Fruit fly (Drosophila melanogaster) whole organism, wandering third instar larva: ENCODE data around the gene CG44001.

Experiments
- Abd-B ChIP-seq: fragments of >200 bp; optimal IDR thresholded peaks from 2 replicates; lab custom pipeline; 2017; ENCODE audit warnings: missing biosample characterization, missing genetic modification characterization
- CG32264 ChIP-seq: fragments of 200-800 bp; sonication (Bioruptor generic); optimal IDR thresholded peaks from 2 replicates; lab custom pipeline; 2016; ENCODE audit warnings: missing biosample characterization, missing genetic modification characterization
- CG9705 ChIP-seq: fragments of 200-800 bp; sonication (Bioruptor generic); optimal IDR thresholded peaks from 2 replicates; lab custom pipeline; 2018; ENCODE audit warnings: missing biosample characterization, mild to moderate bottlenecking, missing genetic modification characterization
- CrebA ChIP-seq: fragments of 200-800 bp; sonication (Bioruptor generic); optimal IDR thresholded peaks from 2 replicates; lab custom pipeline; 2016; ENCODE audit warnings: missing biosample characterization, mild to moderate bottlenecking, missing genetic modification characterization, borderline replicate concordance
- Dfd ChIP-seq: fragments of >200 bp; optimal IDR thresholded peaks from 2 replicates; lab custom pipeline; 2017; ENCODE audit warnings: missing biosample characterization, missing genetic modification characterization
- Dif ChIP-seq: fragments of 200-275, 200-300 bp; sonication (Bioruptor generic); optimal IDR thresholded peaks from 2 replicates; lab custom pipeline; 2018; ENCODE audit warnings: missing biosample characterization, missing genetic modification characterization; ENCODE audit not compliant: partially characterized antibody
- GATAd ChIP-seq: sonication (Bioruptor generic); optimal IDR thresholded peaks from 2 replicates; lab custom pipeline; 2016; ENCODE audit warnings: missing biosample characterization, missing genetic modification characterization
- HLH106 ChIP-seq: fragments of 200-800 bp; optimal IDR thresholded peaks from 3 replicates; lab custom pipeline; 2019; ENCODE audit warnings: missing biosample characterization, mild to moderate bottlenecking, missing genetic modification characterization, moderate library complexity
- Hnf4 ChIP-seq: fragments of 200-800 bp; sonication (Bioruptor generic); optimal IDR thresholded peaks from 2 replicates; lab custom pipeline; 2016; ENCODE audit warnings: missing biosample characterization, mild to moderate bottlenecking, missing genetic modification characterization
- Hr78 ChIP-seq: fragments of >200 bp; optimal IDR thresholded peaks from 2 replicates; lab custom pipeline; 2017; ENCODE audit warnings: missing biosample characterization, missing genetic modification characterization
- Hr83 ChIP-seq: fragments of 200-300 bp; sonication (Bioruptor generic); optimal IDR thresholded peaks from 2 replicates; lab custom pipeline; 2016; ENCODE audit warnings: missing biosample characterization, mild to moderate bottlenecking, missing genetic modification characterization, moderate library complexity; ENCODE audit not compliant: poor library complexity, severe bottlenecking
- Jra ChIP-seq: sonication (Bioruptor generic); optimal IDR thresholded peaks from 2 replicates; lab custom pipeline; 2016; ENCODE audit warnings: missing biosample characterization, missing genetic modification characterization
- Mio ChIP-seq: sonication (Bioruptor generic); optimal IDR thresholded peaks from 2 replicates; lab custom pipeline; 2016; ENCODE audit warnings: missing biosample characterization, missing genetic modification characterization
- Myc ChIP-seq: fragments of >200 bp; optimal IDR thresholded peaks from 2 replicates; lab custom pipeline; 2017
- N ChIP-seq: fragments of >200 bp; optimal IDR thresholded peaks from 2 replicates; lab custom pipeline; 2018; ENCODE audit warnings: missing biosample characterization, missing external identifiers, missing genetic modification characterization
- OdsH ChIP-seq: fragments of 200-800 bp; sonication (Bioruptor generic); optimal IDR thresholded peaks from 2 replicates; lab custom pipeline; 2016; ENCODE audit warnings: missing biosample characterization, mild to moderate bottlenecking, missing genetic modification characterization
- Rel ChIP-seq, 2 experiments: fragments of 200-800 bp; sonication (Bioruptor generic) in 1 of 2; optimal IDR thresholded peaks; 2 replicates in 1 of 2; 3 replicates in 1 of 2; lab custom pipeline; 2016 to 2019; ENCODE audit warnings: mild to moderate bottlenecking in 2 of 2, missing biosample characterization in 2 of 2, missing genetic modification characterization in 2 of 2, moderate library complexity in 1 of 2
- Sp1 ChIP-seq: fragments of 200-800 bp; sonication (Bioruptor generic); optimal IDR thresholded peaks from 3 replicates; lab custom pipeline; 2019; ENCODE audit warnings: missing biosample characterization, mild to moderate bottlenecking, missing genetic modification characterization, moderate library complexity
- Vsx2 ChIP-seq: fragments of 200-300, 225-300 bp; sonication (Bioruptor generic); optimal IDR thresholded peaks from 2 replicates; lab custom pipeline; 2018; ENCODE audit warnings: missing biosample characterization, missing genetic modification characterization; ENCODE audit not compliant: partially characterized antibody
- br ChIP-seq: fragments of 200-800 bp; sonication (Bioruptor generic); optimal IDR thresholded peaks from 2 replicates; lab custom pipeline; 2016; ENCODE audit warnings: missing biosample characterization, missing genetic modification characterization
- brk ChIP-seq: fragments of 200-800 bp; sonication (Bioruptor generic); optimal IDR thresholded peaks from 2 replicates; lab custom pipeline; 2016; ENCODE audit warnings: missing biosample characterization, mild to moderate bottlenecking, missing genetic modification characterization
- dl ChIP-seq, 2 experiments: fragments of 175-275, 200-275 bp in 1 of 2; fragments of 200-275 bp in 1 of 2; sonication (Bioruptor generic); optimal IDR thresholded peaks; lab custom pipeline; 2018; ENCODE audit warnings: mild to moderate bottlenecking in 2 of 2, missing biosample characterization in 2 of 2, missing genetic modification characterization in 2 of 2, moderate library complexity in 2 of 2; ENCODE audit not compliant: partially characterized antibody in 2 of 2, insufficient read depth in 1 of 2
- dmrt93B ChIP-seq: fragments of 200-800 bp; sonication (Bioruptor generic); optimal IDR thresholded peaks from 2 replicates; lab custom pipeline; 2018; ENCODE audit warnings: missing biosample characterization, mild to moderate bottlenecking, missing genetic modification characterization
- dsf ChIP-seq: sonication (Bioruptor generic); optimal IDR thresholded peaks from 2 replicates; lab custom pipeline; 2016; ENCODE audit warnings: missing biosample characterization, missing genetic modification characterization, borderline replicate concordance
- ey ChIP-seq: fragments of 200-800 bp; sonication (Bioruptor generic); optimal IDR thresholded peaks from 2 replicates; lab custom pipeline; 2016; ENCODE audit warnings: missing biosample characterization, missing genetic modification characterization
- foxo ChIP-seq, 2 experiments: fragments of 200-800 bp; sonication (Bioruptor generic); optimal IDR thresholded peaks; 2 replicates in 1 of 2; 3 replicates in 1 of 2; lab custom pipeline; 2016 to 2017; ENCODE audit warnings: missing biosample characterization in 2 of 2, missing genetic modification characterization in 2 of 2
- fru ChIP-seq: fragments of 200-800 bp; sonication (Bioruptor generic); optimal IDR thresholded peaks from 3 replicates; lab custom pipeline; 2016; ENCODE audit warnings: missing biosample characterization, mild to moderate bottlenecking, missing genetic modification characterization
- h ChIP-seq: fragments of 200-800 bp; sonication (Bioruptor generic); optimal IDR thresholded peaks from 3 replicates; lab custom pipeline; 2016; ENCODE audit warnings: missing biosample characterization, mild to moderate bottlenecking, missing genetic modification characterization
- jim ChIP-seq: fragments of 175-275, 200-325 bp; sonication (Bioruptor generic); optimal IDR thresholded peaks from 2 replicates; lab custom pipeline; 2016; ENCODE audit warnings: missing biosample characterization, mild to moderate bottlenecking, missing genetic modification characterization
- lola ChIP-seq: fragments of >200 bp; optimal IDR thresholded peaks from 2 replicates; lab custom pipeline; 2017; ENCODE audit warnings: missing biosample characterization, missing genetic modification characterization
- pan ChIP-seq: fragments of >200 bp; optimal IDR thresholded peaks from 2 replicates; lab custom pipeline; 2017
- psq ChIP-seq: fragments of 200-800 bp; sonication (Bioruptor generic); optimal IDR thresholded peaks from 3 replicates; lab custom pipeline; 2017; ENCODE audit warnings: missing biosample characterization, mild to moderate bottlenecking, missing genetic modification characterization, moderate library complexity
- rgr ChIP-seq: fragments of 200-800 bp; sonication (Bioruptor generic); optimal IDR thresholded peaks from 3 replicates; lab custom pipeline; 2016; ENCODE audit warnings: missing biosample characterization, mild to moderate bottlenecking, missing genetic modification characterization
- sage ChIP-seq: fragments of 200-800 bp; sonication (Bioruptor generic); optimal IDR thresholded peaks from 2 replicates; lab custom pipeline; 2016; ENCODE audit warnings: missing biosample characterization, mild to moderate bottlenecking, missing genetic modification characterization
- sv ChIP-seq: fragments of 200-800 bp; sonication (Bioruptor generic); optimal IDR thresholded peaks from 3 replicates; lab custom pipeline; 2016; ENCODE audit warnings: missing biosample characterization, missing genetic modification characterization
- tai ChIP-seq: sonication (Bioruptor generic); optimal IDR thresholded peaks from 2 replicates; lab custom pipeline; 2016; ENCODE audit warnings: missing biosample characterization, missing genetic modification characterization
- usp ChIP-seq: fragments of >200 bp; optimal IDR thresholded peaks from 2 replicates; lab custom pipeline; 2017; ENCODE audit warnings: missing biosample characterization, missing genetic modification characterization
- woc ChIP-seq: sonication (Bioruptor generic); optimal IDR thresholded peaks from 2 replicates; lab custom pipeline; 2016; ENCODE audit warnings: missing biosample characterization, mild to moderate bottlenecking, missing genetic modification characterization

The CG44001 gene

DNA sequence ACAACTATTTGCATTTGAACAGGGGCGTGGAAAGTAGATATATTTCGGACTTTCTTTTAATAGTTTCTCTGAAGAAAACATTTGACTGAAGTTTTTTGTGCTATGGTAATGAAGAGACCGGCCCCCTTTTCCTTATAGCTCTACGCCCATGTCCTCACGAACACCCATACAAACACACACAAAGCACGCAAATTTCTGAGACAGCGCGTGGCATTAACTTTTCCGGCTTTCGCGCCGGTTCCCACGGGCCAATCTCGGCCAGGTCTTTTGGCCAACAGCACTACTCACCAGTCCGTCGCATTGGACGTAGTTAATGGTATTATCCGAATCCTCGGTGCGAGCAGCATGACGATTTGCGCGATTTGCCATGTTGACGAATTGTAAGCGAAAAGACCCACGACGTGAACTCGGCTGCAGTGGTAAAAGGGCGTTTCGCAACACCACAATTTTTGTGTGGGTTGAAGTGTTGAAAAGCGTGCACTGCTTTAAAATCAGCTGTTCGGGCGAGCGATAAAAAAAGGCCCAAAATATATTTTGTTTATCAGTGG, 9.4 kb downstream of the CG44001 start, which contains the start of gene senju:
senju (plus strand) TSS at position 477 of the 548 bp plus-strand sequence.
- peak; percentile 89 for TF ChIP-seq OdsH (GFP tag; lab: Kevin White, UChicago)
- no peak for TF ChIP-seq tai
- TF ChIP-seq h (GFP tag; lab: Kevin White, UChicago) = peak; percentile 93
- peak; percentile 91 for TF ChIP-seq Jra (GFP tag; lab: Kevin White, UChicago)
- peak; percentile 90 for TF ChIP-seq rgr (GFP tag; lab: Kevin White, UChicago)
- TF ChIP-seq dsf (GFP tag; lab: Kevin White, UChicago) = peak; percentile 73
- peak; percentile 59 for TF ChIP-seq HLH106
- peak; percentile 92 for TF ChIP-seq ey
- no peak for TF ChIP-seq brk (GFP tag; lab: Kevin White, UChicago)
- peak; percentile 75 for TF ChIP-seq sv (GFP tag; lab: Kevin White, UChicago)
- TF ChIP-seq Hnf4 (GFP tag; lab: Kevin White, UChicago) = peak; percentile 91
- TF ChIP-seq N (GFP tag; lab: Kevin White, UChicago) = no peak
- TF ChIP-seq Dfd (GFP tag; lab: Kevin White, UChicago) = no peak
- peak; percentile 67 for TF ChIP-seq CG9705 (GFP tag; lab: Kevin White, UChicago)
- TF ChIP-seq fru = peak; percentile 90
- peak; percentile 82 for TF ChIP-seq psq (GFP tag; lab: Kevin White, UChicago)
- no peak for TF ChIP-seq Abd-B (GFP tag; lab: Kevin White, UChicago)
- peak; percentile 25 for TF ChIP-seq CG32264
- TF ChIP-seq Sp1 (GFP tag; lab: Kevin White, UChicago) = peak; percentile 79
- peak; percentile 43 for TF ChIP-seq jim (GFP tag; lab: Kevin White, UChicago)
- TF ChIP-seq GATAd (GFP tag; lab: Kevin White, UChicago) = no peak
- TF ChIP-seq Mio (GFP tag; lab: Kevin White, UChicago) = peak; percentile 53
- TF ChIP-seq sage (GFP tag; lab: Kevin White, UChicago) = no peak
- peak; percentile 95 for TF ChIP-seq Hr83 (GFP tag; lab: Kevin White, UChicago)
- TF ChIP-seq foxo (GFP tag; optimal IDR thresholded peaks at IDR 0.05; lab: Kevin White, UChicago) = peak in 1 of 2 experiments; percentile 92
- no peak for TF ChIP-seq CrebA (GFP tag; lab: Kevin White, UChicago)
- peak; percentile 57 for TF ChIP-seq Myc
- TF ChIP-seq Rel (GFP tag; optimal IDR thresholded peaks at IDR 0.05; lab: Kevin White, UChicago) = no peak
- peak; percentile 98 for TF ChIP-seq Rel (tag; optimal IDR thresholded peaks at IDR 0.05; lab: Kevin White, UChicago)
- no peak for TF ChIP-seq usp (GFP tag; lab: Kevin White, UChicago)
- peak; percentile 93 for TF ChIP-seq br (GFP tag; lab: Kevin White, UChicago)
- no peak for TF ChIP-seq Hr78 (GFP tag; lab: Kevin White, UChicago)
- peak; percentile 57 for TF ChIP-seq dmrt93B (GFP tag; lab: Kevin White, UChicago)

DNA sequence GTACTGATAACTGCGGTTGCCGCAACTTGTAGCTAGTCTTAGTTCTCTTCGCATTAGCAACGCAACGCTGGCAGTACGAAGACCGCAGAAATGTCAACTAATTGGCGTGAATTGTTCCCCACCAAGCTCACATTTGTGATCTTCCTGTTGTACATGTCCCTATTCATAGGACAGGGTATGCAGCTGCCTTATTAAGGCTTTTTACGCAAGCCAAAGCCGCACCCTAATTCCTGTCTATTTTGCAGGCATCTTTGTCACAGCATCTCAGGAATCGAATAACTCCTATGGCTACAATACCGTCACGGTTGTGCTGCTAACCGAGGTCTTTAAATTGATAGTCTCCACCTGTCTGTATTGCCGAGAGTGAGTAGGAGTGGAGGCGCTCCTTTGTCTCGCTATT, 9.9 kb downstream of the CG44001 start, which contains the start of gene eIF3h:
eIF3h (minus strand) TSS at position 101 of the 400 bp plus-strand sequence.
- TF ChIP-seq Sp1 (GFP tag; lab: Kevin White, UChicago) (no peak), Hr83 (GFP tag; lab: Kevin White, UChicago) (no peak), usp (GFP tag; lab: Kevin White, UChicago) (no peak), sv (GFP tag; lab: Kevin White, UChicago) (no peak), brk (GFP tag; lab: Kevin White, UChicago) (no peak), Jra (GFP tag; lab: Kevin White, UChicago) (no peak), fru (no peak), lola (no peak), CG32264 (no peak)

DNA sequence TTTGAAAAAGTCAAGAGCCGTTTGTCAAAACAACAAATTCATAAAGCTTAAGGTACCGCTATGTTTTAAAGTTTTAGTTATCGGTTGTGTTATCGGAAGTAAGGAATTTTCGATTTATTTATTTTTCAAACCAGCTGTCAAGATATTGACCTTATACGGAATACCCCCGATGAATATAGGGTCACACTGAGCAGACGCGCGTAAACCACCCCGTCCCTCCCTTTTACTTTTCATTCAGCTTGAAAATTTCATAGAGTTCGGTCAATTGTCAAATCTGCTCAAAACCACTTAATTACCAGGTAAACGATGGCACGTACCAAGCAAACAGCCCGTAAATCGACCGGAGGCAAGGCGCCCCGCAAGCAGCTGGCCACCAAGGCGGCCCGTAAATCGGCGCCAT, 11.9 kb downstream of the CG44001 start, which contains the start of the genes CG14036 and His3.3A:
CG14036 (minus strand) TSS at position 64 of the 400 bp plus-strand sequence.
His3.3A (plus strand) TSS at position 106 of the 400 bp plus-strand sequence.
- TF ChIP-seq tai (no peak), foxo (GFP tag; optimal IDR thresholded peaks at IDR 0.05; lab: Kevin White, UChicago) (peak in 1 of 2 experiments; percentile 18), pan (no peak), rgr (GFP tag; lab: Kevin White, UChicago) (peak; percentile 30), CG32264 (no peak), Hr78 (GFP tag; lab: Kevin White, UChicago) (no peak), ey (no peak), lola (no peak), Hnf4 (GFP tag; lab: Kevin White, UChicago) (no peak), woc (GFP tag; lab: Kevin White, UChicago) (no peak), psq (GFP tag; lab: Kevin White, UChicago) (no peak), usp (GFP tag; lab: Kevin White, UChicago) (no peak), dsf (GFP tag; lab: Kevin White, UChicago) (no peak), Jra (GFP tag; lab: Kevin White, UChicago) (no peak), sage (GFP tag; lab: Kevin White, UChicago) (no peak), dl (GFP tag; optimal IDR thresholded peaks at IDR 0.05; lab: Kevin White, UChicago; ENCODE audit: insufficient read depth in 1 of 2, partially characterized antibody in 2 of 2) (no peak), Sp1 (GFP tag; lab: Kevin White, UChicago) (peak; percentile 4), h (GFP tag; lab: Kevin White, UChicago) (peak; percentile 13), Rel (GFP tag; optimal IDR thresholded peaks at IDR 0.05; lab: Kevin White, UChicago) (no peak), Rel (tag; optimal IDR thresholded peaks at IDR 0.05; lab: Kevin White, UChicago) (peak; percentile 75), GATAd (GFP tag; lab: Kevin White, UChicago) (no peak), N (GFP tag; lab: Kevin White, UChicago) (no peak), sv (GFP tag; lab: Kevin White, UChicago) (no peak), Mio (GFP tag; lab: Kevin White, UChicago) (no peak), brk (GFP tag; lab: Kevin White, UChicago) (no peak), Vsx2 (no peak), CrebA (GFP tag; lab: Kevin White, UChicago) (no peak), OdsH (GFP tag; lab: Kevin White, UChicago) (no peak), fru (no peak), Dfd (GFP tag; lab: Kevin White, UChicago) (no peak), jim (GFP tag; lab: Kevin White, UChicago) (no peak), Abd-B (GFP tag; lab: Kevin White, UChicago) (no peak), Dif (GFP tag; lab: Kevin White, UChicago) (no peak), CG9705 (GFP tag; lab: Kevin White, UChicago) (no peak), Myc (peak; percentile 13)
